Worm (Caenorhabditis elegans): Measurements from ENCODE around the gene Y7A5A.10.

The Y7A5A.10 gene

ce11 chrX:15796633-15797032, 1.8 kb upstream of the Y7A5A.10 start (continued):
- no peak for TF ChIP-seq cey-2 (tag; optimal IDR thresholded peaks at IDR 0.05; ENCODE audit: borderline replicate concordance, insufficient read depth)
- 0 out of 2 replicates have a peak, but pooled peaks have one; percentile 24 for TF ChIP-seq D1046.2 (GFP tag; IDR thresholded peaks at IDR 0.05)
- TF ChIP-seq zip-2 (tag; optimal IDR thresholded peaks at IDR 0.05): peak; percentile 70
- TF ChIP-seq hlh-30 (tag; optimal IDR thresholded peaks at IDR 0.05; ENCODE audit: insufficient read depth): peak; percentile 14
- no peak for TF ChIP-seq spr-1 (tag; optimal IDR thresholded peaks at IDR 0.05)
- TF ChIP-seq nhr-237 (tag; optimal IDR thresholded peaks at IDR 0.05): no peak
- peak; percentile 15 for TF ChIP-seq mxl-3 (GFP tag; optimal IDR thresholded peaks at IDR 0.05)
- no peak for TF ChIP-seq unc-39 (tag; optimal IDR thresholded peaks at IDR 0.05)
- TF ChIP-seq madf-5 (GFP tag; IDR thresholded peaks at IDR 0.05): 0 out of 4 replicates have a peak, but pooled peaks of 1 of the 2 experiments have one; percentile 30
- TF ChIP-seq F37D6.2 (tag; optimal IDR thresholded peaks at IDR 0.05): no peak
- peak; percentile 21 for TF ChIP-seq spr-3 (GFP tag; optimal IDR thresholded peaks at IDR 0.05)
- TF ChIP-seq F44E2.7 (GFP tag; IDR thresholded peaks at IDR 0.05): no peak
- no peak for TF ChIP-seq zag-1 (tag; optimal IDR thresholded peaks at IDR 0.05)
- TF ChIP-seq madf-9 (GFP tag; conservative IDR thresholded peaks at IDR 0.05): no peak
- TF ChIP-seq Y75B8A.6 (GFP tag; IDR thresholded peaks at IDR 0.05): no peak
- no peak for TF ChIP-seq gei-8 (GFP tag; optimal IDR thresholded peaks at IDR 0.05)
- no peak for TF ChIP-seq vab-7 (GFP tag; IDR thresholded peaks at IDR 0.05)
- TF ChIP-seq nhr-76 (tag; optimal IDR thresholded peaks at IDR 0.05): no peak
- no peak for TF ChIP-seq ztf-11 (tag; optimal IDR thresholded peaks at IDR 0.05)
- peak; percentile 33 for TF ChIP-seq duxl-1 (tag; optimal IDR thresholded peaks at IDR 0.05; ENCODE audit: poor library complexity)
- TF ChIP-seq fkh-10 (GFP tag; optimal IDR thresholded peaks at IDR 0.05): no peak
- TF ChIP-seq snpc-4 (tag; optimal IDR thresholded peaks at IDR 0.05): no peak
- TF ChIP-seq ces-1 (GFP tag; optimal IDR thresholded peaks at IDR 0.05): no peak
- no peak for TF ChIP-seq mdt-29 (GFP tag; IDR thresholded peaks at IDR 0.05)
- TF ChIP-seq ceh-20 (GFP tag; IDR thresholded peaks at IDR 0.05): no peak
- peak; percentile 15 for TF ChIP-seq nhr-48 (tag; optimal IDR thresholded peaks at IDR 0.05)
- TF ChIP-seq snpc-1.2 (GFP tag; IDR thresholded peaks at IDR 0.05): peak; percentile 73
- peak; percentile 41; the same call in 1 of the 2 replicates for TF ChIP-seq ZK337.2 (GFP tag; IDR thresholded peaks at IDR 0.05)
- no peak for TF ChIP-seq lin-13 (GFP tag; optimal IDR thresholded peaks at IDR 0.05)
- TF ChIP-seq arid-1 (GFP tag; conservative IDR thresholded peaks at IDR 0.05): no peak
- TF ChIP-seq nhr-10 (tag; optimal IDR thresholded peaks at IDR 0.05): no peak
- no peak for TF ChIP-seq ceh-62 (tag; optimal IDR thresholded peaks at IDR 0.05)
- TF ChIP-seq unc-62 (GFP tag; optimal IDR thresholded peaks at IDR 0.05 in 1 of 2): peak in 1 of 2 experiments; percentile 85
- no peak for TF ChIP-seq unc-62 (tag; optimal IDR thresholded peaks at IDR 0.05)
- 0 out of 2 replicates have a peak, but pooled peaks have one; percentile 26 for TF ChIP-seq Y48G9A.11 (GFP tag; IDR thresholded peaks at IDR 0.05)
- TF ChIP-seq lin-38 (GFP tag; IDR thresholded peaks at IDR 0.05): no peak
- TF ChIP-seq daf-19 (GFP tag; conservative IDR thresholded peaks at IDR 0.05): no peak
- TF ChIP-seq nhr-6 (tag; optimal IDR thresholded peaks at IDR 0.05): no peak

- peak in 1 of 2 experiments; percentile 19 for TF ChIP-seq unc-62 (GFP tag; optimal IDR thresholded peaks at IDR 0.05 in 1 of 2)
- TF ChIP-seq unc-62 (tag; optimal IDR thresholded peaks at IDR 0.05): no peak
- TF ChIP-seq F10B5.3 (tag; optimal IDR thresholded peaks at IDR 0.05): no peak
Measured at ce11 chrX:15786726-15787125, 8.2 kb downstream of the Y7A5A.10 start, which contains the start of gene Y7A5A.5. Y7A5A.5 (minus strand) TSS chrX:15786826.

ce11 chrX:15784570-15784969, 10.3 kb downstream of the Y7A5A.10 start, which contains the start of gene Y7A5A.3:
Y7A5A.3 (minus strand) TSS chrX:15784670.
- TF ChIP-seq pqm-1 (tag; optimal IDR thresholded peaks at IDR 0.05) (no peak), daf-16 (GFP tag; optimal IDR thresholded peaks at IDR 0.05) (no peak), daf-16 (tag; optimal IDR thresholded peaks at IDR 0.05) (no peak)
